Fruit fly (Drosophila melanogaster) whole organism, embryonic: ENCODE data around the gene CG43121.

Experiments used
- ATbp ChIP-seq: fragments of 200-800 bp; sonication (Bioruptor generic); optimal IDR thresholded peaks from 2 replicates; lab custom pipeline; 2017; ENCODE audit warnings: missing biosample characterization, mild to moderate bottlenecking, missing genetic modification characterization, missing genetic modification reagents
- Abd-B ChIP-seq: fragments of 200-800 bp; sonication (Bioruptor generic); optimal IDR thresholded peaks from 2 replicates; lab custom pipeline; 2018; ENCODE audit warnings: missing biosample characterization, mild to moderate bottlenecking, missing genetic modification characterization, moderate library complexity
- CG11696 ChIP-seq: fragments of 200-800 bp; sonication (Bioruptor generic); IDR thresholded peaks from 2 replicates; pipeline ENCODE4 v1.3.6; 2022; ENCODE audit warnings: missing biosample characterization, missing genetic modification characterization
- CG12071 ChIP-seq: fragments of 200-800 bp; sonication (Bioruptor generic); optimal IDR thresholded peaks from 3 replicates; lab custom pipeline; 2018; ENCODE audit warnings: missing biosample characterization, mild to moderate bottlenecking, missing genetic modification characterization
- CG12219 ChIP-seq: fragments of 200-800 bp; sonication (Bioruptor generic); optimal IDR thresholded peaks from 3 replicates; lab custom pipeline; 2018; ENCODE audit warnings: missing biosample characterization, mild to moderate bottlenecking, missing genetic modification characterization
- CG12744 ChIP-seq: fragments of 200-800 bp; sonication (Bioruptor generic); optimal IDR thresholded peaks from 2 replicates; lab custom pipeline; 2016; ENCODE audit warnings: missing biosample characterization, missing genetic modification characterization
- CG13775 ChIP-seq: fragments of 200-800 bp; sonication (Bioruptor generic); optimal IDR thresholded peaks from 3 replicates; lab custom pipeline; 2017; ENCODE audit warnings: missing biosample characterization, mild to moderate bottlenecking, missing genetic modification characterization
- CG14014 ChIP-seq: fragments of 200-800 bp; sonication (Bioruptor generic); IDR thresholded peaks from 2 replicates; pipeline ENCODE4 v1.3.6; 2022; ENCODE audit warnings: missing biosample characterization, missing genetic modification characterization
- CG1792 ChIP-seq: fragments of 200-800 bp; sonication (Bioruptor generic); optimal IDR thresholded peaks from 2 replicates; lab custom pipeline; 2016; ENCODE audit warnings: missing biosample characterization, missing genetic modification characterization
- CG2116 ChIP-seq: fragments of 200-800 bp; sonication (Bioruptor generic); optimal IDR thresholded peaks from 3 replicates; lab custom pipeline; 2018; ENCODE audit warnings: missing biosample characterization, mild to moderate bottlenecking, missing genetic modification characterization
- CG30403 ChIP-seq: fragments of 200-800 bp; sonication (Bioruptor generic); optimal IDR thresholded peaks from 3 replicates; lab custom pipeline; 2016; ENCODE audit warnings: missing biosample characterization, missing genetic modification characterization
- CG4424 ChIP-seq: fragments of 200-800 bp; sonication (Bioruptor generic); optimal IDR thresholded peaks from 3 replicates; lab custom pipeline; 2016; ENCODE audit warnings: missing biosample characterization, missing genetic modification characterization
- CG6654 ChIP-seq: fragments of 200-800 bp; sonication (Bioruptor generic); optimal IDR thresholded peaks from 2 replicates; lab custom pipeline; 2017; ENCODE audit warnings: missing biosample characterization, mild to moderate bottlenecking, missing genetic modification characterization
- CG6813 ChIP-seq: fragments of 200-800 bp; sonication (Bioruptor generic); optimal IDR thresholded peaks from 2 replicates; lab custom pipeline; 2017; ENCODE audit warnings: missing biosample characterization, missing genetic modification characterization, mild to moderate bottlenecking, moderate library complexity, missing genetic modification reagents
- CG7786 ChIP-seq: fragments of 200-800 bp; sonication (Bioruptor generic); optimal IDR thresholded peaks from 2 replicates; lab custom pipeline; 2016; ENCODE audit warnings: missing biosample characterization, missing genetic modification characterization
- CG8089 ChIP-seq: fragments of 200-800 bp; sonication (Bioruptor generic); optimal IDR thresholded peaks from 3 replicates; lab custom pipeline; 2016; ENCODE audit warnings: missing biosample characterization, missing genetic modification characterization
- D19B ChIP-seq: fragments of 200-800 bp; sonication (Bioruptor generic); optimal IDR thresholded peaks from 2 replicates; lab custom pipeline; 2017; ENCODE audit warnings: missing biosample characterization, mild to moderate bottlenecking, missing genetic modification characterization
- Dll ChIP-seq: fragments of 200-800 bp; sonication (Bioruptor generic); IDR thresholded peaks from 4 replicates; pipeline ENCODE4 v1.3.6; 2022; ENCODE audit warnings: missing biosample characterization, missing genetic modification characterization; ENCODE audit not compliant: partially characterized antibody
- Dp ChIP-seq: fragments of 200-800 bp; sonication (Bioruptor generic); optimal IDR thresholded peaks from 2 replicates; lab custom pipeline; 2018; ENCODE audit warnings: missing biosample characterization, mild to moderate bottlenecking, missing genetic modification characterization, moderate library complexity
- Fer2 ChIP-seq: fragments of 200-800 bp; sonication (Bioruptor generic); optimal IDR thresholded peaks from 2 replicates; lab custom pipeline; 2018; ENCODE audit warnings: missing biosample characterization, mild to moderate bottlenecking, missing genetic modification characterization, moderate library complexity
- Gug ChIP-seq: fragments of 200-800 bp; sonication (Bioruptor generic); IDR thresholded peaks from 4 replicates; pipeline ENCODE4 v1.3.6; 2022; ENCODE audit warnings: missing biosample characterization, missing genetic modification characterization
- Hsf ChIP-seq: fragments of 200-800 bp; sonication (Bioruptor generic); optimal IDR thresholded peaks from 3 replicates; lab custom pipeline; 2016; ENCODE audit warnings: missing biosample characterization, missing genetic modification characterization
- Kr ChIP-seq: fragments of 200-800 bp; sonication (Bioruptor generic); optimal IDR thresholded peaks from 2 replicates; lab custom pipeline; 2017; ENCODE audit warnings: missing biosample characterization, mild to moderate bottlenecking, missing genetic modification characterization
- Lhr ChIP-seq: fragments of 200-800 bp; sonication (Bioruptor generic); optimal IDR thresholded peaks from 3 replicates; lab custom pipeline; 2017; ENCODE audit warnings: mild to moderate bottlenecking, missing biosample characterization, missing genetic modification reagents, missing genetic modification characterization
- MTF-1 ChIP-seq: fragments of 200-800 bp; sonication (Bioruptor generic); optimal IDR thresholded peaks from 2 replicates; lab custom pipeline; 2018; ENCODE audit warnings: missing biosample characterization, mild to moderate bottlenecking, missing genetic modification characterization, borderline replicate concordance
- Max ChIP-seq: fragments of 200-800 bp; sonication (Bioruptor generic); optimal IDR thresholded peaks from 2 replicates; lab custom pipeline; 2016; ENCODE audit warnings: missing biosample characterization, mild to moderate bottlenecking, missing genetic modification characterization
- Rfx ChIP-seq: fragments of 200-800 bp; sonication (Bioruptor generic); IDR thresholded peaks from 2 replicates; pipeline ENCODE4 v1.3.6; 2022; ENCODE audit warnings: missing biosample characterization, missing genetic modification characterization
- Scr ChIP-seq: fragments of 200-800 bp; sonication (Bioruptor generic); IDR thresholded peaks from 2 replicates; pipeline ENCODE4 v1.3.6; 2022; ENCODE audit warnings: missing biosample characterization, missing genetic modification characterization; ENCODE audit not compliant: partially characterized antibody
- Ssrp ChIP-seq: fragments of 200-800 bp; sonication (Bioruptor generic); optimal IDR thresholded peaks from 2 replicates; lab custom pipeline; 2018; ENCODE audit warnings: missing biosample characterization, mild to moderate bottlenecking, missing genetic modification characterization, moderate library complexity
- Taf1 ChIP-seq: fragments of 200-800 bp; sonication (Bioruptor generic); IDR thresholded peaks from 2 replicates; pipeline ENCODE4 v1.3.6; 2022; ENCODE audit warnings: missing biosample characterization, missing genetic modification characterization
- Usf ChIP-seq: fragments of 200-800 bp; sonication (Bioruptor generic); optimal IDR thresholded peaks from 2 replicates; lab custom pipeline; 2017; ENCODE audit warnings: missing genotype, missing biosample characterization, missing genetic modification characterization
- al ChIP-seq: fragments of 200-800 bp; sonication (Bioruptor generic); IDR thresholded peaks from 2 replicates; pipeline ENCODE4 v1.3.6; 2022; ENCODE audit warnings: missing biosample characterization, missing genetic modification characterization
- amos ChIP-seq: fragments of 200-800 bp; sonication (Bioruptor generic); IDR thresholded peaks from 2 replicates; pipeline ENCODE4 v1.3.6; 2022; ENCODE audit warnings: missing biosample characterization, missing genetic modification characterization; ENCODE audit not compliant: partially characterized antibody
- ara ChIP-seq: fragments of 200-800 bp; sonication (Bioruptor generic); IDR thresholded peaks from 2 replicates; pipeline ENCODE4 v1.3.6; 2022; ENCODE audit warnings: missing biosample characterization, missing genetic modification characterization
- az2 ChIP-seq: fragments of 200-800 bp; sonication (Bioruptor generic); optimal IDR thresholded peaks from 3 replicates; lab custom pipeline; 2016; ENCODE audit warnings: missing biosample characterization, missing genetic modification characterization
- cas ChIP-seq: fragments of 200-800 bp; sonication (Bioruptor generic); IDR thresholded peaks from 2 replicates; pipeline ENCODE4 v1.3.6; 2022; ENCODE audit warnings: missing biosample characterization, missing genetic modification characterization
- caup ChIP-seq: fragments of 200-800 bp; sonication (Bioruptor generic); optimal IDR thresholded peaks from 3 replicates; lab custom pipeline; 2017; ENCODE audit warnings: missing biosample characterization, mild to moderate bottlenecking, missing genetic modification characterization, moderate library complexity; ENCODE audit not compliant: severe bottlenecking
- crol ChIP-seq: fragments of 200-800 bp; sonication (Bioruptor generic); IDR thresholded peaks from 2 replicates; pipeline ENCODE4 v1.3.6; 2022; ENCODE audit warnings: missing biosample characterization, missing genetic modification characterization
- danr ChIP-seq: fragments of 200-800 bp; sonication (Bioruptor generic); IDR thresholded peaks from 2 replicates; pipeline ENCODE4 v1.3.6; 2022; ENCODE audit warnings: missing biosample characterization, missing genetic modification characterization
- disco-r ChIP-seq: fragments of 200-800 bp; sonication (Bioruptor generic); optimal IDR thresholded peaks from 2 replicates; lab custom pipeline; 2016; ENCODE audit warnings: missing biosample characterization, missing genetic modification characterization
- gcm ChIP-seq: fragments of 200-800 bp; sonication (Bioruptor generic); optimal IDR thresholded peaks from 2 replicates; lab custom pipeline; 2019; ENCODE audit warnings: missing biosample characterization, mild to moderate bottlenecking, missing genetic modification characterization, moderate library complexity
- kah ChIP-seq: fragments of 200-800 bp; sonication (Bioruptor generic); optimal IDR thresholded peaks from 2 replicates; lab custom pipeline; 2018; ENCODE audit warnings: missing biosample characterization, mild to moderate bottlenecking, missing genetic modification characterization
- maf-S ChIP-seq: fragments of 200-800 bp; sonication (Bioruptor generic); optimal IDR thresholded peaks from 2 replicates; lab custom pipeline; 2016; ENCODE audit warnings: missing biosample characterization, missing genetic modification characterization
- onecut ChIP-seq: fragments of 200-800 bp; sonication (Bioruptor generic); IDR thresholded peaks from 2 replicates; pipeline ENCODE4 v1.3.6; 2022; ENCODE audit warnings: missing biosample characterization, missing genetic modification characterization
- slou ChIP-seq: fragments of 200-800 bp; sonication (Bioruptor generic); optimal IDR thresholded peaks from 3 replicates; lab custom pipeline; 2016; ENCODE audit warnings: missing biosample characterization, missing genetic modification characterization
- sr ChIP-seq: fragments of 200-800 bp; sonication (Bioruptor generic); IDR thresholded peaks from 3 replicates; pipeline ENCODE4 v1.3.6; 2022; ENCODE audit warnings: missing biosample characterization, missing genetic modification characterization
- sug ChIP-seq: fragments of 200-800 bp; optimal IDR thresholded peaks from 2 replicates; lab custom pipeline; 2019; ENCODE audit warnings: missing biosample characterization, mild to moderate bottlenecking, missing genetic modification characterization, moderate library complexity
- tna ChIP-seq: fragments of 200-800 bp; sonication (Bioruptor generic); IDR thresholded peaks from 2 replicates; pipeline ENCODE4 v1.3.6; 2022; ENCODE audit warnings: missing biosample characterization, missing genetic modification characterization; ENCODE audit not compliant: partially characterized antibody
- zen ChIP-seq: fragments of 200-800 bp; sonication (Bioruptor generic); optimal IDR thresholded peaks from 3 replicates; lab custom pipeline; 2018; ENCODE audit warnings: missing biosample characterization, mild to moderate bottlenecking, missing genetic modification characterization, moderate library complexity
- zfh2 ChIP-seq: fragments of 200-800 bp; sonication (Bioruptor generic); optimal IDR thresholded peaks from 2 replicates; lab custom pipeline; 2016; ENCODE audit warnings: missing biosample characterization, missing genetic modification characterization

CG43121 gene

DNA sequence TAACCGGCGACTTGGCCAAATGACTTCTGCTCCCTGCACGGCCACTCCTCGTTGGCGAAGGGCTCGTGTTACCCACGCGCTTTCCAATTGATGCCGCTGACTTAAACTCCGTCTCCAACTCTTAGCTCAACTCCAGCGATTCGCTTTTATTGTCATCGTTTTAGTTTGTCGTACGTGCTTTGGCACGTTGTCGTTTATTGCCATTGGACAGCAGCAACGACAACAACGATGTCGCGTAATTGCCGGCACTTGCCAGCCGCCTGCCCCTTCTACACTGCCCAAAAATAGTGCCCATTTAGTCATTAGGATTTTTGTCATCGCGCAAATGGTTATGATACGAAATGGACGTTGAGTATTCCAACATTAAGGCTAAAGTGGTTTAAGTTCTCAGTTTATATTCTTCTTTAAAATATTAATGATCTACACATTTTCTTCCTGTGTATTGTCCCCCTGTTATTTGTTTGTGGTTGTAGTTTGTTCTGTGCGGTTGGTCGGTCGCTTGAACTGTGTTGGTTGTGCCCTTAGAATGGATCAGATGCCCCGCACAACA, 6.4 kb downstream of the CG43121 start (continued):
- peak; percentile 44 for TF ChIP-seq CG2116
- peak; percentile 75 for TF ChIP-seq CG4424 (GFP tag; lab: Kevin White, UChicago)
- peak; percentile 55 for TF ChIP-seq al
- TF ChIP-seq Scr (GFP tag; lab: Robert Waterston, UW) = no peak
- peak; percentile 83 for TF ChIP-seq CG7786 (GFP tag; lab: Kevin White, UChicago)
- TF ChIP-seq Abd-B (GFP tag; lab: Kevin White, UChicago) = peak; percentile 88
- TF ChIP-seq Fer2 = peak; percentile 49
- TF ChIP-seq CG12071 = peak; percentile 90
- TF ChIP-seq maf-S (GFP tag; lab: Kevin White, UChicago) = peak; percentile 82
- no peak for TF ChIP-seq Dll (GFP tag; lab: Robert Waterston, UW)
- peak; percentile 81 for TF ChIP-seq kah (GFP tag; lab: Kevin White, UChicago)
- TF ChIP-seq slou (GFP tag; lab: Kevin White, UChicago) = peak; percentile 80
- TF ChIP-seq danr = peak; percentile 80
- no peak for TF ChIP-seq amos (GFP tag; lab: Robert Waterston, UW)
- TF ChIP-seq CG12219 (GFP tag; lab: Kevin White, UChicago) = peak; percentile 92
- no peak for TF ChIP-seq Dp (GFP tag; lab: Kevin White, UChicago)
- TF ChIP-seq Usf = peak; percentile 61
- TF ChIP-seq Rfx (GFP tag; lab: Robert Waterston, UW) = peak; percentile 90
- peak; percentile 88 for TF ChIP-seq CG8089 (GFP tag; lab: Kevin White, UChicago)
- peak; percentile 84 for TF ChIP-seq MTF-1
- no peak for TF ChIP-seq Kr (GFP tag; lab: Kevin White, UChicago)
- TF ChIP-seq gcm (GFP tag; lab: Kevin White, UChicago) = peak; percentile 88
- peak; percentile 41 for TF ChIP-seq D19B
- TF ChIP-seq zfh2 = peak; percentile 66
- 0 out of 3 replicates have a peak, but pooled peaks have one; percentile 10 for TF ChIP-seq sr (GFP tag; lab: Robert Waterston, UW)
- peak; percentile 92 for TF ChIP-seq az2 (GFP tag; lab: Kevin White, UChicago)
- peak; percentile 88 for TF ChIP-seq onecut (GFP tag; lab: Robert Waterston, UW)
- peak; percentile 62; the same call in 1 of the 2 replicates for TF ChIP-seq Taf1
- peak; percentile 89 for TF ChIP-seq CG14014 (GFP tag; lab: Robert Waterston, UW)
- TF ChIP-seq zen = peak; percentile 74
- TF ChIP-seq ATbp (GFP tag; lab: Kevin White, UChicago) = peak; percentile 89
- TF ChIP-seq caup = peak; percentile 90
- TF ChIP-seq Lhr (GFP tag; lab: Kevin White, UChicago) = peak; percentile 78
- peak; percentile 53 for TF ChIP-seq crol (GFP tag; lab: Robert Waterston, UW)
- TF ChIP-seq cas (GFP tag; lab: Robert Waterston, UW) = no peak
- TF ChIP-seq Hsf = peak; percentile 91
- peak; percentile 83 for TF ChIP-seq Max (GFP tag; lab: Kevin White, UChicago)
- TF ChIP-seq disco-r (GFP tag; lab: Kevin White, UChicago) = peak; percentile 79
- TF ChIP-seq ara (GFP tag; lab: Robert Waterston, UW) = peak; percentile 92
- TF ChIP-seq tna (GFP tag; lab: Robert Waterston, UW) = no peak
- TF ChIP-seq CG6813 (GFP tag; lab: Kevin White, UChicago) = peak; percentile 78
- peak; percentile 71 for TF ChIP-seq CG6654 (GFP tag; lab: Kevin White, UChicago)
- TF ChIP-seq Gug (GFP tag; lab: Robert Waterston, UW) = peak; percentile 80
- TF ChIP-seq sug (tag; lab: Kevin White, UChicago) = peak; percentile 74
- peak; percentile 78 for TF ChIP-seq CG1792 (GFP tag; lab: Kevin White, UChicago)
- peak; percentile 83 for TF ChIP-seq CG13775 (GFP tag; lab: Kevin White, UChicago)
- peak; percentile 85 for TF ChIP-seq Ssrp (tag; lab: Kevin White, UChicago)
- peak; percentile 87 for TF ChIP-seq CG30403 (GFP tag; lab: Kevin White, UChicago)
- peak; percentile 86 for TF ChIP-seq CG12744 (GFP tag; lab: Kevin White, UChicago)
- TF ChIP-seq CG11696 (GFP tag; lab: Robert Waterston, UW) = peak; percentile 73
